Worm (Caenorhabditis elegans): Measurements from ENCODE around the gene Y43F8B.18.
A peak's percentile ranks its signal among the peaks of the same experiment; 100 is the strongest.

Y43F8B.18 gene

ce11 chrV:19477852-19478251 is 7.9 kb upstream of the Y43F8B.18 start, which contains the start of gene Y43F8B.9:
Gene Y43F8B.9, plus strand, starts transcription at chrV:19478152.
- TF ChIP-seq swsn-7 (tag; optimal IDR thresholded peaks at IDR 0.05), result no peak
- peak; percentile 54 for TF ChIP-seq nhr-85 (tag)
- TF ChIP-seq nhr-47 (tag; optimal IDR thresholded peaks at IDR 0.05), result no peak
- TF ChIP-seq mef-2 (tag; optimal IDR thresholded peaks at IDR 0.05), result no peak
- TF ChIP-seq efl-3 (GFP tag; optimal IDR thresholded peaks at IDR 0.05), result no peak
- no peak for TF ChIP-seq efl-1 (optimal IDR thresholded peaks at IDR 0.05)
- TF ChIP-seq efl-1 (GFP tag; optimal IDR thresholded peaks at IDR 0.05 in 1 of 2), result no peak
- TF ChIP-seq alr-1 (tag; optimal IDR thresholded peaks at IDR 0.05; ENCODE audit: borderline replicate concordance), result no peak

- no peak for TF ChIP-seq nhr-47 (tag; optimal IDR thresholded peaks at IDR 0.05)
- TF ChIP-seq tbx-2 (tag; optimal IDR thresholded peaks at IDR 0.05), result no peak
Measured at ce11 chrV:19482535-19482934, 3.3 kb upstream of the Y43F8B.18 start, which contains the start of gene Y43F8B.22. Gene Y43F8B.22, plus strand, starts transcription at chrV:19482835.

ce11 chrV:19484507-19484906 is 1.3 kb upstream of the Y43F8B.18 start, which contains the start of gene Y43F8B.17:
Gene Y43F8B.17, plus strand, starts transcription at chrV:19484721.
- no peak for TF ChIP-seq nhr-77 (tag; optimal IDR thresholded peaks at IDR 0.05)
- peak; percentile 58 for TF ChIP-seq nhr-85 (tag)

ce11 chrV:19485261-19485660 is 529 bp upstream of the Y43F8B.18 start, which contains the start of gene Y43F8B.28:
Gene Y43F8B.28, plus strand, starts transcription at chrV:19485319.
- TF ChIP-seq blmp-1 (tag; optimal IDR thresholded peaks at IDR 0.05), result no peak
- no peak for TF ChIP-seq vab-15 (tag; optimal IDR thresholded peaks at IDR 0.05)
- TF ChIP-seq fkh-8 (tag; optimal IDR thresholded peaks at IDR 0.05), result no peak
- no peak for TF ChIP-seq sup-37 (GFP tag; optimal IDR thresholded peaks at IDR 0.05)
- no peak for TF ChIP-seq lsy-2 (tag; optimal IDR thresholded peaks at IDR 0.05)
- TF ChIP-seq elt-3 (tag; optimal IDR thresholded peaks at IDR 0.05), result no peak
- no peak for TF ChIP-seq pag-3 (tag; optimal IDR thresholded peaks at IDR 0.05; ENCODE audit: borderline replicate concordance, insufficient read depth)
- TF ChIP-seq alr-1 (tag; optimal IDR thresholded peaks at IDR 0.05; ENCODE audit: borderline replicate concordance), result no peak
- no peak for TF ChIP-seq jun-1 (tag; optimal IDR thresholded peaks at IDR 0.05)
- no peak for TF ChIP-seq mab-9 (GFP tag; IDR thresholded peaks at IDR 0.05)
- TF ChIP-seq unc-130 (tag; optimal IDR thresholded peaks at IDR 0.05), result no peak
- no peak for TF ChIP-seq unc-62 (GFP tag; optimal IDR thresholded peaks at IDR 0.05)
- no peak for TF ChIP-seq ets-5 (GFP tag; IDR thresholded peaks at IDR 0.05)
- no peak for TF ChIP-seq nhr-19 (GFP tag; conservative IDR thresholded peaks at IDR 0.05)
- no peak for TF ChIP-seq nhr-47 (tag; optimal IDR thresholded peaks at IDR 0.05)
- no peak for TF ChIP-seq sox-4 (tag; optimal IDR thresholded peaks at IDR 0.05)
- TF ChIP-seq fos-1 (tag; optimal IDR thresholded peaks at IDR 0.05), result no peak
- TF ChIP-seq isw-1 (GFP tag; IDR thresholded peaks at IDR 0.05), result no peak

ce11 chrV:19490461-19490860 is 4.7 kb downstream of the Y43F8B.18 start, which contains the start of gene Y43F8B.7:
Gene Y43F8B.7, plus strand, starts transcription at chrV:19490761.
- TF ChIP-seq pax-3 (tag; optimal IDR thresholded peaks at IDR 0.05) (no peak), nhr-90 (tag; optimal IDR thresholded peaks at IDR 0.05; ENCODE audit: poor library complexity) (no peak), jun-1 (tag; optimal IDR thresholded peaks at IDR 0.05) (no peak), ceh-82 (tag; optimal IDR thresholded peaks at IDR 0.05) (no peak), nhr-47 (tag; optimal IDR thresholded peaks at IDR 0.05) (no peak), alr-1 (tag; optimal IDR thresholded peaks at IDR 0.05; ENCODE audit: borderline replicate concordance) (no peak), ceh-63 (GFP tag; optimal IDR thresholded peaks at IDR 0.05) (no peak), dsc-1 (tag; optimal IDR thresholded peaks at IDR 0.05) (no peak), skn-1 (tag; optimal IDR thresholded peaks at IDR 0.05) (no peak), ztf-11 (tag; optimal IDR thresholded peaks at IDR 0.05) (no peak), unc-98 (GFP tag; IDR thresholded peaks at IDR 0.05) (no peak), fkh-10 (GFP tag; optimal IDR thresholded peaks at IDR 0.05) (no peak), pag-3 (tag; optimal IDR thresholded peaks at IDR 0.05; ENCODE audit: borderline replicate concordance, insufficient read depth) (no peak), lin-15B (tag; optimal IDR thresholded peaks at IDR 0.05) (no peak), efl-3 (GFP tag; optimal IDR thresholded peaks at IDR 0.05) (no peak), elt-3 (tag; optimal IDR thresholded peaks at IDR 0.05) (no peak), lsy-2 (tag; optimal IDR thresholded peaks at IDR 0.05) (no peak), lin-14 (GFP tag; optimal IDR thresholded peaks at IDR 0.05) (no peak), ets-5 (GFP tag; IDR thresholded peaks at IDR 0.05) (no peak)

Data from whole organism, L1 larva.